Fruit fly (Drosophila melanogaster) whole organism, embryonic: ENCODE results near the gene CG31898.

Experiments
- CG10366 ChIP-seq: fragments of 200-800 bp; sonication (Bioruptor generic); IDR thresholded peaks from 2 replicates; pipeline ENCODE4 v1.3.6; 2022; ENCODE audit warnings: missing biosample characterization, missing genetic modification characterization
- CG10431 ChIP-seq: fragments of 200-800 bp; sonication (Bioruptor generic); optimal IDR thresholded peaks from 3 replicates; lab custom pipeline; 2018; ENCODE audit warnings: missing biosample characterization, mild to moderate bottlenecking, missing genetic modification characterization
- CG10462 ChIP-seq: fragments of 200-800 bp; sonication (Bioruptor generic); optimal IDR thresholded peaks from 2 replicates; lab custom pipeline; 2016; ENCODE audit warnings: missing biosample characterization, missing genetic modification characterization
- CG10543 ChIP-seq: fragments of 200-800 bp; sonication (Bioruptor generic); optimal IDR thresholded peaks from 3 replicates; lab custom pipeline; 2017; ENCODE audit warnings: missing biosample characterization, mild to moderate bottlenecking, missing genetic modification characterization, moderate library complexity
- CG11093 ChIP-seq: fragments of 200-800 bp; sonication (Bioruptor generic); IDR thresholded peaks from 3 replicates; pipeline ENCODE4 v1.3.6; 2022; ENCODE audit warnings: missing biosample characterization, missing genetic modification characterization
- CG11456 ChIP-seq: fragments of 200-800 bp; sonication (Bioruptor generic); IDR thresholded peaks from 3 replicates; pipeline ENCODE4 v1.3.6; 2022; ENCODE audit warnings: missing biosample characterization, missing genetic modification characterization
- CG1233 ChIP-seq: fragments of 200-800 bp; sonication (Bioruptor generic); optimal IDR thresholded peaks from 4 replicates; lab custom pipeline; 2018; ENCODE audit warnings: missing biosample characterization, mild to moderate bottlenecking, missing genetic modification characterization
- CG13624 ChIP-seq: fragments of 200-800 bp; sonication (Bioruptor generic); optimal IDR thresholded peaks from 2 replicates; lab custom pipeline; 2016; ENCODE audit warnings: missing biosample characterization, missing genetic modification characterization
- CG14860 ChIP-seq: fragments of 200-800 bp; sonication (Bioruptor generic); IDR thresholded peaks from 3 replicates; pipeline ENCODE4 v1.3.6; 2022; ENCODE audit warnings: missing biosample characterization, missing genetic modification characterization; ENCODE audit not compliant: partially characterized antibody
- CG1603 ChIP-seq: fragments of 200-800 bp; sonication (Bioruptor generic); optimal IDR thresholded peaks from 2 replicates; lab custom pipeline; 2019; ENCODE audit warnings: missing biosample characterization, mild to moderate bottlenecking, missing genetic modification characterization, moderate library complexity
- CG17361 ChIP-seq: fragments of 200-800 bp; sonication (Bioruptor generic); IDR thresholded peaks from 3 replicates; pipeline ENCODE4 v1.3.6; 2022; ENCODE audit warnings: missing biosample characterization, missing genetic modification characterization
- CG17568 ChIP-seq: fragments of 200-800 bp; sonication (Bioruptor generic); optimal IDR thresholded peaks from 2 replicates; lab custom pipeline; 2018; ENCODE audit warnings: missing biosample characterization, mild to moderate bottlenecking, missing genetic modification characterization, moderate library complexity
- CG2202 ChIP-seq: fragments of 200-800 bp; sonication (Bioruptor generic); optimal IDR thresholded peaks from 2 replicates; lab custom pipeline; 2018; ENCODE audit warnings: missing biosample characterization, mild to moderate bottlenecking, missing genetic modification characterization
- CG4404 ChIP-seq: fragments of 200-800 bp; sonication (Bioruptor generic); IDR thresholded peaks from 2 replicates; pipeline ENCODE4 v1.3.6; 2022; ENCODE audit warnings: missing biosample characterization, missing genetic modification characterization
- CG7271 ChIP-seq: fragments of 200-800 bp; sonication (Bioruptor generic); optimal IDR thresholded peaks from 2 replicates; lab custom pipeline; 2018; ENCODE audit warnings: missing biosample characterization, mild to moderate bottlenecking, missing genetic modification characterization, moderate library complexity
- CG8089 ChIP-seq: fragments of 200-800 bp; sonication (Bioruptor generic); optimal IDR thresholded peaks from 3 replicates; lab custom pipeline; 2016; ENCODE audit warnings: missing biosample characterization, missing genetic modification characterization
- CG9797 ChIP-seq: fragments of 200-800 bp; sonication (Bioruptor generic); optimal IDR thresholded peaks from 3 replicates; lab custom pipeline; 2018; ENCODE audit warnings: missing biosample characterization, mild to moderate bottlenecking, missing genetic modification characterization
- Chrac-16 ChIP-seq: fragments of 200-800 bp; sonication (Bioruptor generic); optimal IDR thresholded peaks from 3 replicates; lab custom pipeline; 2016; ENCODE audit warnings: missing biosample characterization, missing genetic modification characterization
- CkIIα-i1 ChIP-seq: fragments of 200-800 bp; sonication (Bioruptor generic); IDR thresholded peaks from 2 replicates; pipeline ENCODE4 v1.3.6; 2022; ENCODE audit warnings: missing biosample characterization, missing genetic modification characterization
- Elba2 ChIP-seq: fragments of 200-800 bp; sonication (Bioruptor generic); optimal IDR thresholded peaks from 3 replicates; lab custom pipeline; 2016; ENCODE audit warnings: missing biosample characterization, missing genetic modification characterization
- Ets65A ChIP-seq: fragments of 200-800 bp; sonication (Bioruptor generic); peaks from one replicate; lab custom pipeline; 2016; ENCODE audit warnings: missing biosample characterization, missing genetic modification characterization
- Fer2 ChIP-seq: fragments of 200-800 bp; sonication (Bioruptor generic); optimal IDR thresholded peaks from 2 replicates; lab custom pipeline; 2018; ENCODE audit warnings: missing biosample characterization, mild to moderate bottlenecking, missing genetic modification characterization, moderate library complexity
- Gug ChIP-seq: fragments of 200-800 bp; sonication (Bioruptor generic); IDR thresholded peaks from 4 replicates; pipeline ENCODE4 v1.3.6; 2022; ENCODE audit warnings: missing biosample characterization, missing genetic modification characterization
- MESR4 ChIP-seq: fragments of 200-800 bp; sonication (Bioruptor generic); optimal IDR thresholded peaks from 2 replicates; lab custom pipeline; 2018; ENCODE audit warnings: missing biosample characterization, mild to moderate bottlenecking, missing genetic modification characterization, moderate library complexity
- Meics ChIP-seq: fragments of 200-800 bp; sonication (Bioruptor generic); optimal IDR thresholded peaks from 2 replicates; lab custom pipeline; 2017; ENCODE audit warnings: missing biosample characterization, mild to moderate bottlenecking, missing genetic modification characterization
- Nf-YB ChIP-seq: fragments of 200-800 bp; sonication (Bioruptor generic); optimal IDR thresholded peaks from 3 replicates; lab custom pipeline; 2019; ENCODE audit warnings: missing biosample characterization, mild to moderate bottlenecking, missing genetic modification characterization, moderate library complexity
- Pdp1 ChIP-seq, 2 experiments: fragments of 200-800 bp; sonication (Bioruptor generic); optimal IDR thresholded peaks; 3 replicates each; lab custom pipeline; 2016; ENCODE audit warnings: missing biosample characterization in 2 of 2, missing genetic modification characterization in 2 of 2, mild to moderate bottlenecking in 1 of 2, moderate library complexity in 1 of 2
- Poxn ChIP-seq: fragments of 200-800 bp; sonication (Bioruptor generic); IDR thresholded peaks from 2 replicates; pipeline ENCODE4 v1.3.6; 2022; ENCODE audit warnings: missing biosample characterization, missing genetic modification characterization
- Sry-δ ChIP-seq: fragments of 200-800 bp; sonication (Bioruptor generic); optimal IDR thresholded peaks from 2 replicates; lab custom pipeline; 2016; ENCODE audit warnings: missing biosample characterization, missing genetic modification characterization
- ap ChIP-seq: fragments of 200-800 bp; sonication (Bioruptor generic); IDR thresholded peaks from 2 replicates; pipeline ENCODE4 v1.3.6; 2022; ENCODE audit warnings: missing biosample characterization, missing genetic modification characterization
- ara ChIP-seq: fragments of 200-800 bp; sonication (Bioruptor generic); IDR thresholded peaks from 2 replicates; pipeline ENCODE4 v1.3.6; 2022; ENCODE audit warnings: missing biosample characterization, missing genetic modification characterization
- dan ChIP-seq: fragments of 200-800 bp; sonication (Bioruptor generic); IDR thresholded peaks from 2 replicates; pipeline ENCODE4 v1.3.6; 2022; ENCODE audit warnings: missing biosample characterization, missing genetic modification characterization
- danr ChIP-seq: fragments of 200-800 bp; sonication (Bioruptor generic); IDR thresholded peaks from 2 replicates; pipeline ENCODE4 v1.3.6; 2022; ENCODE audit warnings: missing biosample characterization, missing genetic modification characterization
- dm ChIP-seq: fragments of 200-800 bp; sonication (Bioruptor generic); optimal IDR thresholded peaks from 3 replicates; lab custom pipeline; 2016; ENCODE audit warnings: missing biosample characterization, missing genetic modification characterization
- dmrt11E ChIP-seq: fragments of 200-800 bp; sonication (Bioruptor generic); optimal IDR thresholded peaks from 3 replicates; lab custom pipeline; 2018; ENCODE audit warnings: missing biosample characterization, mild to moderate bottlenecking, missing genetic modification characterization, moderate library complexity
- fu2 ChIP-seq: fragments of 200-800 bp; sonication (Bioruptor generic); optimal IDR thresholded peaks from 2 replicates; lab custom pipeline; 2016; ENCODE audit warnings: missing biosample characterization, missing genetic modification characterization
- gcm2 ChIP-seq: fragments of 200-800 bp; sonication (Bioruptor generic); optimal IDR thresholded peaks from 2 replicates; lab custom pipeline; 2016; ENCODE audit warnings: missing biosample characterization, missing genetic modification characterization
- gsb-n ChIP-seq: fragments of 200-800 bp; sonication (Bioruptor generic); optimal IDR thresholded peaks from 3 replicates; lab custom pipeline; 2018; ENCODE audit warnings: missing biosample characterization, mild to moderate bottlenecking, missing genetic modification characterization
- lov ChIP-seq, 2 experiments: fragments of 200-800 bp in 1 of 2; fragments of >200 bp in 1 of 2; sonication (Bioruptor generic) in 1 of 2; IDR thresholded peaks in 1 of 2; optimal IDR thresholded peaks in 1 of 2; 2 replicates in 1 of 2; 3 replicates in 1 of 2; pipeline versions ENCODE4 v1.3.6 to Lab custom; 2017 to 2022; ENCODE audit warnings: missing biosample characterization in 1 of 2, missing genetic modification characterization in 1 of 2
- pum ChIP-seq: fragments of 200-800 bp; sonication (Bioruptor generic); optimal IDR thresholded peaks from 2 replicates; lab custom pipeline; 2016; ENCODE audit warnings: missing biosample characterization, missing genetic modification characterization
- scrt ChIP-seq: fragments of 200-800 bp; sonication (Bioruptor generic); optimal IDR thresholded peaks from 2 replicates; lab custom pipeline; 2018; ENCODE audit warnings: missing biosample characterization, mild to moderate bottlenecking, missing genetic modification characterization, moderate library complexity
- slou ChIP-seq: fragments of 200-800 bp; sonication (Bioruptor generic); optimal IDR thresholded peaks from 3 replicates; lab custom pipeline; 2016; ENCODE audit warnings: missing biosample characterization, missing genetic modification characterization
- sug ChIP-seq: fragments of 200-800 bp; optimal IDR thresholded peaks from 2 replicates; lab custom pipeline; 2019; ENCODE audit warnings: missing biosample characterization, mild to moderate bottlenecking, missing genetic modification characterization, moderate library complexity
- trem ChIP-seq: fragments of 200-800 bp; optimal IDR thresholded peaks from 3 replicates; lab custom pipeline; 2019; ENCODE audit warnings: missing biosample characterization, mild to moderate bottlenecking, missing genetic modification characterization, moderate library complexity
- tup ChIP-seq: fragments of 200-800 bp; sonication (Bioruptor generic); optimal IDR thresholded peaks from 2 replicates; lab custom pipeline; 2016; ENCODE audit warnings: missing biosample characterization, mild to moderate bottlenecking, missing genetic modification characterization, moderate library complexity
- usp ChIP-seq: fragments of >200 bp; optimal IDR thresholded peaks from 2 replicates; lab custom pipeline; 2017; ENCODE audit warnings: missing biosample characterization, missing genetic modification characterization
- wdn ChIP-seq: fragments of 200-800 bp; sonication (Bioruptor generic); IDR thresholded peaks from 2 replicates; pipeline ENCODE4 v1.3.6; 2022; ENCODE audit warnings: missing biosample characterization, missing genetic modification characterization
- z ChIP-seq: fragments of 200-800 bp; sonication (Bioruptor generic); IDR thresholded peaks from 3 replicates; pipeline ENCODE4 v1.3.6; 2022; ENCODE audit warnings: missing biosample characterization, missing genetic modification characterization

CG31898 gene

DNA sequence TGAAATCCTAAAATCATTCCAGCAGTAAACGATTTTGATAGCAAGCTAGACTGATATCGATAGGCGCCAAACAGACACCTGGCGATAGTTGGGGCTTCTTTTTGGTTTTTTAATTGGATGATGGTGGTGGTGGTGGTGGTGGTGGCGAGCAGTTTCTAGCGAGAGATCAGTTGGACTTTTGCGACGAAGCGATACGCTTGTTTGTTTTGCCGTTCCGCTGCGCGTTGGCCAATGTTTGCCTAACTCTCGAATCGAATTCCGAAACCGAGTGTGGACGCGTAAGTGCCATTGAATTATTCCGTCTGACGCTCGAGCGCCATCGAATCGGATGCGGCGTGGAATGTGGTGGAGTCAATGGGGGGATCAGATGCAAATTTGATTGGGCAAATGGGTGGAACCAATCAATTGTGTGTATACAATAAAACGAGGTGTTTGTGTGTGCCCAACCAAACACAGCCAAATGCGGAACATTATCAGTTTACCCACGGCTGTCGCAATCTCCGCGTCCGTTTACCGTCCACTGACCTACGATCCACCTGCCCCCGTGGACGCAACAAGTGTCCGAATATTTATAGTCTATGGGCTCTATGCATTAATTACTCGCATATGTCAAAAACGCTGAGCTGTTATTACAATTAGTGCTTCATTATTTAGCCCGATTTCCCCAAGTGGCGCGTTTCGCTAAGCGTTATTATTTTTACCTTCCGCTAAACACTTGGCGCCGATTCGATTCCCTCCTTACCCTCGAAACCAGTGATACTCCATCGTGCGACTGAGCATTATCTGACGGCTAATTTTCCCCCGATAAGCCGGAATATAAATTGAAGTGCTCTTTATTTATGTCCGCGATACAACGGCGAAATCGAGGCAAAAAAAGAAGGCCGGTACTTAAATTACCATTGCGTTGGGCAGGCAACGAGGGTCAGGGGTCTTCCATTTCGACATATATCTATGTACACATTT is 29.6 kb upstream of the CG31898 start, which contains the start of gene CG17292 (continued):
- TF ChIP-seq CG2202 (no peak), trem (tag; lab: Kevin White, UChicago) (no peak), CG8089 (peak; percentile 33), CG10462 (GFP tag; lab: Kevin White, UChicago) (no peak), CG4404 (GFP tag; lab: Robert Waterston, UW) (no peak), slou (GFP tag; lab: Kevin White, UChicago) (no peak), fu2 (GFP tag; lab: Kevin White, UChicago) (no peak), tup (GFP tag; lab: Kevin White, UChicago) (no peak), Ets65A (GFP tag; lab: Kevin White, UChicago) (no peak), Chrac-16 (no peak), wdn (GFP tag; lab: Robert Waterston, UW) (peak; percentile 27; the same call in 1 of the 2 replicates), dm (GFP tag; lab: Kevin White, UChicago) (no peak), CG1603 (peak; percentile 61), Elba2 (GFP tag; lab: Kevin White, UChicago) (no peak), danr (GFP tag; lab: Robert Waterston, UW) (no peak), Nf-YB (peak; percentile 94), z (peak; percentile 15; the same call in 1 of the 3 replicates), Poxn (GFP tag; lab: Robert Waterston, UW) (no peak), sug (tag; lab: Kevin White, UChicago) (peak; percentile 47), scrt (GFP tag; lab: Kevin White, UChicago) (no peak), CkIIα-i1 (GFP tag; lab: Robert Waterston, UW) (no peak), CG1233 (GFP tag; lab: Kevin White, UChicago) (peak; percentile 4), usp (no peak), CG17361 (no peak), CG7271 (tag; lab: Kevin White, UChicago) (no peak), Sry-δ (GFP tag; lab: Kevin White, UChicago) (peak; percentile 80), gcm2 (no peak), CG9797 (GFP tag; lab: Kevin White, UChicago) (peak; percentile 13), Fer2 (tag; lab: Kevin White, UChicago) (no peak), Gug (GFP tag; lab: Robert Waterston, UW) (peak; percentile 40; the same call in 2 of the 4 replicates), ap (0 out of 2 replicates have a peak, but pooled peaks have one; percentile 39), CG10366 (GFP tag; lab: Robert Waterston, UW) (peak; percentile 43; the same call in 1 of the 2 replicates), CG11456 (GFP tag; lab: Robert Waterston, UW) (peak; percentile 75; the same call in 2 of the 3 replicates), Meics (peak; percentile 67), CG10543 (GFP tag; lab: Kevin White, UChicago) (peak; percentile 93), CG17568 (GFP tag; lab: Kevin White, UChicago) (no peak), lov (optimal IDR thresholded peaks at IDR 0.05; lab: Kevin White, UChicago) (no peak), lov (GFP tag; IDR thresholded peaks at IDR 0.05; lab: Robert Waterston, UW) (0 out of 3 replicates have a peak, but pooled peaks have one; percentile 55), CG13624 (GFP tag; lab: Kevin White, UChicago) (peak; percentile 69), gsb-n (peak; percentile 66), Pdp1 (GFP tag; optimal IDR thresholded peaks at IDR 0.05; lab: Kevin White, UChicago) (peak in 1 of 2 experiments; percentile 56), MESR4 (GFP tag; lab: Kevin White, UChicago) (peak; percentile 56), pum (GFP tag; lab: Kevin White, UChicago) (no peak), CG10431 (GFP tag; lab: Kevin White, UChicago) (no peak), ara (GFP tag; lab: Robert Waterston, UW) (no peak), CG11093 (GFP tag; lab: Robert Waterston, UW) (no peak), dmrt11E (no peak), CG14860 (peak; percentile 80), dan (GFP tag; lab: Robert Waterston, UW) (no peak)
